Worm (Caenorhabditis elegans) whole organism, late embryonic: Measurements from ENCODE around the gene ain-1.

Source experiments
- C08G9.2 ChIP-seq: sonication (generic microtip); optimal IDR thresholded peaks from 2 replicates; lab custom pipeline; 2016; ENCODE audit warnings: mild to moderate bottlenecking, missing genetic modification characterization, moderate library complexity, missing compliant biosample characterization
- C38D4.7 ChIP-seq: fragments of 200-800 bp; sonication (Bioruptor generic); optimal IDR thresholded peaks from 2 replicates; lab custom pipeline; 2018; ENCODE audit warnings: mild to moderate bottlenecking, missing genetic modification characterization, moderate library complexity, missing compliant biosample characterization
- K02D7.2 ChIP-seq: sonication (generic microtip); optimal IDR thresholded peaks from 2 replicates; lab custom pipeline; 2017; ENCODE audit warnings: mild to moderate bottlenecking, missing genetic modification characterization, missing compliant biosample characterization
- K09A11.1 ChIP-seq: sonication (generic microtip); optimal IDR thresholded peaks from 2 replicates; lab custom pipeline; 2017; ENCODE audit warnings: antibody characterized with exemption, mild to moderate bottlenecking, missing genetic modification characterization, missing compliant biosample characterization; ENCODE audit not compliant: insufficient read depth
- T23F11.4 ChIP-seq: fragments of 200-800 bp; sonication (Bioruptor generic); optimal IDR thresholded peaks from 2 replicates; lab custom pipeline; 2018; ENCODE audit warnings: mild to moderate bottlenecking, missing genetic modification characterization, missing compliant biosample characterization
- ahr-1 ChIP-seq: sonication (generic microtip); optimal IDR thresholded peaks from 2 replicates; lab custom pipeline; 2016; ENCODE audit warnings: missing genetic modification characterization, missing compliant biosample characterization
- ama-1 ChIP-seq: fragments of 150-350 bp; optimal IDR thresholded peaks from 2 replicates; lab custom pipeline; 2014
- ceh-14 ChIP-seq: sonication (generic microtip); optimal IDR thresholded peaks from 2 replicates; lab custom pipeline; 2016; ENCODE audit warnings: missing genotype, missing genetic modification characterization, missing compliant biosample characterization
- ceh-18 ChIP-seq: sonication (generic microtip); optimal IDR thresholded peaks from 2 replicates; lab custom pipeline; 2016; ENCODE audit warnings: missing genetic modification characterization, missing compliant biosample characterization
- ceh-22 ChIP-seq: sonication (generic microtip); optimal IDR thresholded peaks from 2 replicates; lab custom pipeline; 2017; ENCODE audit warnings: missing biosample characterization, missing genetic modification characterization
- ceh-24 ChIP-seq: sonication (generic microtip); optimal IDR thresholded peaks from 2 replicates; lab custom pipeline; 2016; ENCODE audit warnings: mild to moderate bottlenecking, missing genetic modification characterization, missing compliant biosample characterization
- ceh-31 ChIP-seq: sonication (generic microtip); optimal IDR thresholded peaks from 2 replicates; lab custom pipeline; 2016; ENCODE audit warnings: missing genetic modification characterization, missing compliant biosample characterization
- ceh-45 ChIP-seq: fragments of 200-800 bp; sonication (Bioruptor generic); IDR thresholded peaks from 2 replicates; pipeline ENCODE4 v1.3.6; 2022; ENCODE audit warnings: missing genetic modification reagents, missing genetic modification characterization, missing compliant biosample characterization
- ceh-48 ChIP-seq: sonication (generic microtip); optimal IDR thresholded peaks from 2 replicates; lab custom pipeline; 2016; ENCODE audit warnings: missing genetic modification characterization, inconsistent platforms, missing compliant biosample characterization
- ceh-6 ChIP-seq: fragments of 200-800 bp; sonication (Bioruptor generic); optimal IDR thresholded peaks from 2 replicates; lab custom pipeline; 2018; ENCODE audit warnings: mild to moderate bottlenecking, missing genetic modification characterization, missing compliant biosample characterization
- ceh-9 ChIP-seq: sonication (generic microtip); optimal IDR thresholded peaks from 2 replicates; lab custom pipeline; 2016; ENCODE audit warnings: mild to moderate bottlenecking, missing genetic modification characterization, inconsistent platforms, missing compliant biosample characterization
- dmd-4 ChIP-seq: sonication (generic microtip); optimal IDR thresholded peaks from 2 replicates; lab custom pipeline; 2016; ENCODE audit warnings: borderline replicate concordance, missing genetic modification characterization, missing compliant biosample characterization
- dve-1 ChIP-seq: sonication (generic microtip); optimal IDR thresholded peaks from 2 replicates; lab custom pipeline; 2017; ENCODE audit warnings: antibody characterized with exemption, mild to moderate bottlenecking, missing genetic modification characterization, missing compliant biosample characterization
- elt-2 ChIP-seq: sonication (generic microtip); optimal IDR thresholded peaks from 2 replicates; lab custom pipeline; 2016; ENCODE audit warnings: missing genetic modification reagents, missing genetic modification characterization, missing compliant biosample characterization
- elt-4 ChIP-seq: sonication (generic microtip); optimal IDR thresholded peaks from 2 replicates; lab custom pipeline; 2016; ENCODE audit warnings: missing genetic modification characterization, missing compliant biosample characterization
- ets-4 ChIP-seq: sonication (generic microtip); optimal IDR thresholded peaks from 2 replicates; lab custom pipeline; 2016; ENCODE audit warnings: missing genetic modification characterization, missing compliant biosample characterization
- eyg-1 ChIP-seq: sonication (generic microtip); optimal IDR thresholded peaks from 2 replicates; lab custom pipeline; 2016; ENCODE audit warnings: missing genotype, missing genetic modification characterization, missing compliant biosample characterization
- fax-1 ChIP-seq: sonication (generic microtip); optimal IDR thresholded peaks from 2 replicates; lab custom pipeline; 2016; ENCODE audit warnings: missing genotype, missing genetic modification characterization, missing compliant biosample characterization
- fkh-6 ChIP-seq: sonication (generic microtip); optimal IDR thresholded peaks from 2 replicates; lab custom pipeline; 2016; ENCODE audit warnings: missing genetic modification characterization, missing compliant biosample characterization
- gmeb-2 ChIP-seq: sonication (generic microtip); optimal IDR thresholded peaks from 2 replicates; lab custom pipeline; 2016; ENCODE audit warnings: missing genetic modification characterization, inconsistent platforms, missing compliant biosample characterization
- hlh-13 ChIP-seq: fragments of 200-800 bp; sonication (Bioruptor generic); optimal IDR thresholded peaks from 2 replicates; lab custom pipeline; 2018; ENCODE audit warnings: mild to moderate bottlenecking, missing genetic modification characterization, missing compliant biosample characterization
- hlh-15 ChIP-seq: sonication (generic microtip); optimal IDR thresholded peaks from 2 replicates; lab custom pipeline; 2016; ENCODE audit warnings: missing genetic modification characterization, missing compliant biosample characterization
- hlh-30 ChIP-seq: sonication (generic microtip); optimal IDR thresholded peaks from 2 replicates; lab custom pipeline; 2017; ENCODE audit warnings: antibody characterized with exemption, missing genetic modification characterization, missing compliant biosample characterization; ENCODE audit not compliant: insufficient read depth
- hlh-6 ChIP-seq: sonication (generic microtip); optimal IDR thresholded peaks from 2 replicates; lab custom pipeline; 2016; ENCODE audit warnings: missing genotype, missing genetic modification characterization, missing compliant biosample characterization
- hlh-8 ChIP-seq: sonication (generic microtip); optimal IDR thresholded peaks from 2 replicates; lab custom pipeline; 2016; ENCODE audit warnings: missing genotype, missing genetic modification characterization, missing compliant biosample characterization
- lin-11 ChIP-seq: fragments of 200-800 bp; sonication (Bioruptor generic); optimal IDR thresholded peaks from 2 replicates; lab custom pipeline; 2018; ENCODE audit warnings: mild to moderate bottlenecking, missing genetic modification characterization, missing compliant biosample characterization
- madf-2 ChIP-seq: sonication (generic microtip); optimal IDR thresholded peaks from 2 replicates; lab custom pipeline; 2017; ENCODE audit warnings: missing genetic modification characterization, missing compliant biosample characterization
- nfya-1 ChIP-seq: sonication (generic microtip); optimal IDR thresholded peaks from 2 replicates; lab custom pipeline; 2017; ENCODE audit warnings: missing genetic modification characterization, mild to moderate bottlenecking, missing compliant biosample characterization, antibody characterized with exemption, moderate library complexity
- npax-4 ChIP-seq: sonication (generic microtip); optimal IDR thresholded peaks from 2 replicates; lab custom pipeline; 2016; ENCODE audit warnings: missing genetic modification characterization, missing compliant biosample characterization
- odd-2 ChIP-seq: sonication (generic microtip); optimal IDR thresholded peaks from 2 replicates; lab custom pipeline; 2017; ENCODE audit warnings: antibody characterized with exemption, mild to moderate bottlenecking, missing genetic modification characterization, missing compliant biosample characterization
- pag-3 ChIP-seq: sonication (generic microtip); optimal IDR thresholded peaks from 2 replicates; lab custom pipeline; 2016; ENCODE audit warnings: missing compliant biosample characterization, missing genetic modification characterization, borderline replicate concordance
- pat-9 ChIP-seq: fragments of 200-800 bp; sonication (Bioruptor generic); optimal IDR thresholded peaks from 2 replicates; lab custom pipeline; 2018; ENCODE audit warnings: mild to moderate bottlenecking, missing genetic modification characterization, moderate library complexity, missing compliant biosample characterization
- pqm-1 ChIP-seq: sonication (generic microtip); optimal IDR thresholded peaks from 2 replicates; lab custom pipeline; 2016; ENCODE audit warnings: missing genetic modification characterization, missing compliant biosample characterization
- pros-1 ChIP-seq: fragments of 150-350 bp; optimal IDR thresholded peaks from 2 replicates; lab custom pipeline; 2014; ENCODE audit warnings: missing biosample characterization, missing genetic modification reagents, missing genetic modification characterization
- ref-2 ChIP-seq: sonication (generic microtip); optimal IDR thresholded peaks from 2 replicates; lab custom pipeline; 2016; ENCODE audit warnings: missing genetic modification characterization, missing compliant biosample characterization
- rnt-1 ChIP-seq: sonication (generic microtip); optimal IDR thresholded peaks from 2 replicates; lab custom pipeline; 2016; ENCODE audit warnings: missing genetic modification characterization, missing compliant biosample characterization
- sox-2 ChIP-seq: fragments of 200-800 bp; sonication (Bioruptor generic); IDR thresholded peaks from 2 replicates; pipeline ENCODE4 v1.3.6; 2022; ENCODE audit warnings: missing genetic modification reagents, missing genetic modification characterization, missing compliant biosample characterization
- sox-4 ChIP-seq: sonication (generic microtip); optimal IDR thresholded peaks from 2 replicates; lab custom pipeline; 2017; ENCODE audit warnings: mild to moderate bottlenecking, missing genetic modification characterization, inconsistent platforms, missing compliant biosample characterization
- syd-9 ChIP-seq: sonication (generic microtip); optimal IDR thresholded peaks from 2 replicates; lab custom pipeline; 2016; ENCODE audit warnings: mild to moderate bottlenecking, missing genetic modification characterization, moderate library complexity, missing compliant biosample characterization
- tbx-2 ChIP-seq: sonication (generic microtip); optimal IDR thresholded peaks from 2 replicates; lab custom pipeline; 2016; ENCODE audit warnings: missing genetic modification characterization, missing compliant biosample characterization
- tbx-7 ChIP-seq: sonication (generic microtip); optimal IDR thresholded peaks from 2 replicates; lab custom pipeline; 2016; ENCODE audit warnings: missing genotype, missing genetic modification characterization, missing compliant biosample characterization
- ttx-3 ChIP-seq: sonication (generic microtip); optimal IDR thresholded peaks from 2 replicates; lab custom pipeline; 2016; ENCODE audit warnings: missing genetic modification reagents, missing genetic modification characterization, missing compliant biosample characterization
- unc-3 ChIP-seq, 2 experiments: fragments of 200-800 bp in 1 of 2; sonication (Bioruptor generic) in 1 of 2; sonication (generic microtip) in 1 of 2; conservative IDR thresholded peaks in 1 of 2; optimal IDR thresholded peaks in 1 of 2; 2 replicates each; pipeline versions ENCODE4 v1.3.6 to Lab custom; 2016 to 2022; ENCODE audit warnings: missing compliant biosample characterization in 2 of 2, missing genetic modification characterization in 2 of 2, missing genetic modification reagents in 1 of 2
- unc-55 ChIP-seq: sonication (generic microtip); optimal IDR thresholded peaks from 2 replicates; lab custom pipeline; 2017; ENCODE audit warnings: missing biosample characterization, missing genetic modification reagents, missing genetic modification characterization
- unc-86 ChIP-seq: sonication (generic microtip); optimal IDR thresholded peaks from 2 replicates; lab custom pipeline; 2016; ENCODE audit warnings: missing genetic modification characterization, missing compliant biosample characterization
- zip-5 ChIP-seq: sonication (generic microtip); optimal IDR thresholded peaks from 2 replicates; lab custom pipeline; 2016; ENCODE audit warnings: missing genetic modification characterization, missing compliant biosample characterization
- ztf-16 ChIP-seq: sonication (generic microtip); optimal IDR thresholded peaks from 2 replicates; lab custom pipeline; 2017; ENCODE audit warnings: missing genetic modification characterization, missing compliant biosample characterization

ain-1 gene

DNA sequence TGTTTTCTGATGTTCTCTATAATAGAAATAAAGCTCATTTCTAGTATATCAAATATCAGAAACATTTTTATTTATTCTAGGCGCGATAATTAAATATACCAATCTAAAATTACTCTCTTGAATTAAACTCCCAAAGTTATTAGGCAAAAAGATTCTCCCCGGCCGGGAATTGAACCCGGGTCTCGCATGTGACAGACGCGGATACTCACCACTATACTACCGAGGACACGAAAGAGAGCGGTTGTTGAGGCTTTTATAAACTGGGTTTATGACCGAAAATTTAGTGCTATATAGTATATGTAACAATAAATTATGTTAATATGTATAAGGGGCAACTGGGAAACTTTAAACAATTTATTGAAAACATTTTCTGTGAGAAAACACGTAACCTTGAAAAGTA lies 8.7 kb upstream of the ain-1 start:
- TF ChIP-seq tbx-2 (tag; lab: Kevin White, UChicago), result peak; percentile 5
- TF ChIP-seq lin-11 (tag; lab: Kevin White, UChicago), result peak; percentile 14
- TF ChIP-seq ceh-9, result no peak
- no peak for TF ChIP-seq ets-4 (tag; lab: Kevin White, UChicago)
- TF ChIP-seq pqm-1 (tag; lab: Kevin White, UChicago), result no peak
- TF ChIP-seq elt-2 (tag; lab: Kevin White, UChicago), result peak; percentile 59
- TF ChIP-seq sox-4 (tag; lab: Kevin White, UChicago), result peak; percentile 50
- no peak for TF ChIP-seq npax-4 (tag; lab: Kevin White, UChicago)
- no peak for TF ChIP-seq eyg-1 (tag; lab: Kevin White, UChicago)
- TF ChIP-seq elt-4 (tag; lab: Kevin White, UChicago), result no peak
- TF ChIP-seq sox-2, result no peak
- no peak for TF ChIP-seq pros-1 (tag; lab: Kevin White, UChicago)
- TF ChIP-seq unc-86, result peak; percentile 46
- peak; percentile 21 for TF ChIP-seq ceh-48 (tag; lab: Kevin White, UChicago)
- TF ChIP-seq hlh-13 (GFP tag; lab: Kevin White, UChicago), result peak; percentile 14
- TF ChIP-seq ceh-6 (GFP tag; lab: Kevin White, UChicago), result peak; percentile 58
- TF ChIP-seq hlh-6, result no peak
- TF ChIP-seq ceh-18 (tag; lab: Kevin White, UChicago), result no peak
- peak; percentile 19 for TF ChIP-seq ceh-14 (tag; lab: Kevin White, UChicago)
- peak; percentile 45 for TF ChIP-seq fkh-6 (tag; lab: Kevin White, UChicago)
- no peak for TF ChIP-seq unc-55 (GFP tag; lab: Kevin White, UChicago)
- no peak for TF ChIP-seq tbx-7 (tag; lab: Kevin White, UChicago)
- no peak for TF ChIP-seq ceh-22 (tag; lab: Kevin White, UChicago)
- TF ChIP-seq C08G9.2 (tag; lab: Kevin White, UChicago), result no peak
- TF ChIP-seq fax-1 (tag; lab: Kevin White, UChicago), result peak; percentile 10
- TF ChIP-seq gmeb-2, result peak; percentile 56
- peak; percentile 55 for TF ChIP-seq K09A11.1
- TF ChIP-seq ceh-31 (tag; lab: Kevin White, UChicago), result no peak
- TF ChIP-seq hlh-8 (tag; lab: Kevin White, UChicago), result peak; percentile 34
- peak; percentile 44 for TF ChIP-seq nfya-1 (tag; lab: Kevin White, UChicago)
- peak; percentile 20 for TF ChIP-seq ceh-24 (tag; lab: Kevin White, UChicago)
- TF ChIP-seq ceh-45 (GFP tag; lab: Robert Waterston, UW), result 0 out of 2 replicates have a peak, but pooled peaks have one; percentile 54
- peak; percentile 23 for TF ChIP-seq ztf-16
- peak; percentile 66 for TF ChIP-seq madf-2 (tag; lab: Kevin White, UChicago)
- no peak for TF ChIP-seq ama-1 (lab: Kevin White, UChicago)
- peak; percentile 63 for TF ChIP-seq pat-9 (tag; lab: Kevin White, UChicago)
- TF ChIP-seq C38D4.7 (GFP tag; lab: Kevin White, UChicago), result peak; percentile 45
- peak; percentile 68; the same call in 1 of the 2 replicates for TF ChIP-seq unc-3 (GFP tag; conservative IDR thresholded peaks at IDR 0.05; lab: Robert Waterston, UW)
- peak; percentile 41 for TF ChIP-seq unc-3 (tag; optimal IDR thresholded peaks at IDR 0.05; lab: Kevin White, UChicago)
- TF ChIP-seq T23F11.4 (GFP tag; lab: Kevin White, UChicago), result no peak
- TF ChIP-seq syd-9 (tag; lab: Kevin White, UChicago), result no peak
- TF ChIP-seq pag-3 (tag; lab: Kevin White, UChicago), result no peak
- peak; percentile 67 for TF ChIP-seq ttx-3 (tag; lab: Kevin White, UChicago)
- peak; percentile 26 for TF ChIP-seq ahr-1 (tag; lab: Kevin White, UChicago)
- peak; percentile 44 for TF ChIP-seq odd-2 (tag; lab: Kevin White, UChicago)
- peak; percentile 16 for TF ChIP-seq rnt-1
- TF ChIP-seq hlh-15 (tag; lab: Kevin White, UChicago), result peak; percentile 26
- TF ChIP-seq dve-1 (tag; lab: Kevin White, UChicago), result no peak
- TF ChIP-seq hlh-30 (tag; lab: Kevin White, UChicago), result peak; percentile 73
- TF ChIP-seq K02D7.2 (tag; lab: Kevin White, UChicago), result peak; percentile 39
- TF ChIP-seq dmd-4, result peak; percentile 16
- TF ChIP-seq ref-2, result no peak
- peak; percentile 8 for TF ChIP-seq zip-5 (tag; lab: Kevin White, UChicago)
